Fruit fly (Drosophila melanogaster) whole organism, wandering third instar larva: ENCODE results near the gene Tim17b1.

Source experiments
- Abd-B ChIP-seq: fragments of >200 bp; optimal IDR thresholded peaks from 2 replicates; lab custom pipeline; 2017; ENCODE audit warnings: missing biosample characterization, missing genetic modification characterization
- CG32264 ChIP-seq: fragments of 200-800 bp; sonication (Bioruptor generic); optimal IDR thresholded peaks from 2 replicates; lab custom pipeline; 2016; ENCODE audit warnings: missing biosample characterization, missing genetic modification characterization
- CrebA ChIP-seq: fragments of 200-800 bp; sonication (Bioruptor generic); optimal IDR thresholded peaks from 2 replicates; lab custom pipeline; 2016; ENCODE audit warnings: missing biosample characterization, mild to moderate bottlenecking, missing genetic modification characterization, borderline replicate concordance
- Dfd ChIP-seq: fragments of >200 bp; optimal IDR thresholded peaks from 2 replicates; lab custom pipeline; 2017; ENCODE audit warnings: missing biosample characterization, missing genetic modification characterization
- Dif ChIP-seq: fragments of 200-275, 200-300 bp; sonication (Bioruptor generic); optimal IDR thresholded peaks from 2 replicates; lab custom pipeline; 2018; ENCODE audit warnings: missing biosample characterization, missing genetic modification characterization; ENCODE audit not compliant: partially characterized antibody
- GATAd ChIP-seq: sonication (Bioruptor generic); optimal IDR thresholded peaks from 2 replicates; lab custom pipeline; 2016; ENCODE audit warnings: missing biosample characterization, missing genetic modification characterization
- HLH106 ChIP-seq: fragments of 200-800 bp; optimal IDR thresholded peaks from 3 replicates; lab custom pipeline; 2019; ENCODE audit warnings: missing biosample characterization, mild to moderate bottlenecking, missing genetic modification characterization, moderate library complexity
- Hnf4 ChIP-seq: fragments of 200-800 bp; sonication (Bioruptor generic); optimal IDR thresholded peaks from 2 replicates; lab custom pipeline; 2016; ENCODE audit warnings: missing biosample characterization, mild to moderate bottlenecking, missing genetic modification characterization
- Hr78 ChIP-seq: fragments of >200 bp; optimal IDR thresholded peaks from 2 replicates; lab custom pipeline; 2017; ENCODE audit warnings: missing biosample characterization, missing genetic modification characterization
- Hr83 ChIP-seq: fragments of 200-300 bp; sonication (Bioruptor generic); optimal IDR thresholded peaks from 2 replicates; lab custom pipeline; 2016; ENCODE audit warnings: missing biosample characterization, mild to moderate bottlenecking, missing genetic modification characterization, moderate library complexity; ENCODE audit not compliant: poor library complexity, severe bottlenecking
- Jra ChIP-seq: sonication (Bioruptor generic); optimal IDR thresholded peaks from 2 replicates; lab custom pipeline; 2016; ENCODE audit warnings: missing biosample characterization, missing genetic modification characterization
- Mio ChIP-seq: sonication (Bioruptor generic); optimal IDR thresholded peaks from 2 replicates; lab custom pipeline; 2016; ENCODE audit warnings: missing biosample characterization, missing genetic modification characterization
- N ChIP-seq: fragments of >200 bp; optimal IDR thresholded peaks from 2 replicates; lab custom pipeline; 2018; ENCODE audit warnings: missing biosample characterization, missing external identifiers, missing genetic modification characterization
- OdsH ChIP-seq: fragments of 200-800 bp; sonication (Bioruptor generic); optimal IDR thresholded peaks from 2 replicates; lab custom pipeline; 2016; ENCODE audit warnings: missing biosample characterization, mild to moderate bottlenecking, missing genetic modification characterization
- Rel ChIP-seq, 2 experiments: fragments of 200-800 bp; sonication (Bioruptor generic) in 1 of 2; optimal IDR thresholded peaks; 2 replicates in 1 of 2; 3 replicates in 1 of 2; lab custom pipeline; 2016 to 2019; ENCODE audit warnings: mild to moderate bottlenecking in 2 of 2, missing biosample characterization in 2 of 2, missing genetic modification characterization in 2 of 2, moderate library complexity in 1 of 2
- Sp1 ChIP-seq: fragments of 200-800 bp; sonication (Bioruptor generic); optimal IDR thresholded peaks from 3 replicates; lab custom pipeline; 2019; ENCODE audit warnings: missing biosample characterization, mild to moderate bottlenecking, missing genetic modification characterization, moderate library complexity
- Vsx2 ChIP-seq: fragments of 200-300, 225-300 bp; sonication (Bioruptor generic); optimal IDR thresholded peaks from 2 replicates; lab custom pipeline; 2018; ENCODE audit warnings: missing biosample characterization, missing genetic modification characterization; ENCODE audit not compliant: partially characterized antibody
- br ChIP-seq: fragments of 200-800 bp; sonication (Bioruptor generic); optimal IDR thresholded peaks from 2 replicates; lab custom pipeline; 2016; ENCODE audit warnings: missing biosample characterization, missing genetic modification characterization
- brk ChIP-seq: fragments of 200-800 bp; sonication (Bioruptor generic); optimal IDR thresholded peaks from 2 replicates; lab custom pipeline; 2016; ENCODE audit warnings: missing biosample characterization, mild to moderate bottlenecking, missing genetic modification characterization
- dl ChIP-seq, 2 experiments: fragments of 175-275, 200-275 bp in 1 of 2; fragments of 200-275 bp in 1 of 2; sonication (Bioruptor generic); optimal IDR thresholded peaks; lab custom pipeline; 2018; ENCODE audit warnings: mild to moderate bottlenecking in 2 of 2, missing biosample characterization in 2 of 2, missing genetic modification characterization in 2 of 2, moderate library complexity in 2 of 2; ENCODE audit not compliant: partially characterized antibody in 2 of 2, insufficient read depth in 1 of 2
- dmrt93B ChIP-seq: fragments of 200-800 bp; sonication (Bioruptor generic); optimal IDR thresholded peaks from 2 replicates; lab custom pipeline; 2018; ENCODE audit warnings: missing biosample characterization, mild to moderate bottlenecking, missing genetic modification characterization
- dsf ChIP-seq: sonication (Bioruptor generic); optimal IDR thresholded peaks from 2 replicates; lab custom pipeline; 2016; ENCODE audit warnings: missing biosample characterization, missing genetic modification characterization, borderline replicate concordance
- ey ChIP-seq: fragments of 200-800 bp; sonication (Bioruptor generic); optimal IDR thresholded peaks from 2 replicates; lab custom pipeline; 2016; ENCODE audit warnings: missing biosample characterization, missing genetic modification characterization
- foxo ChIP-seq, 2 experiments: fragments of 200-800 bp; sonication (Bioruptor generic); optimal IDR thresholded peaks; 2 replicates in 1 of 2; 3 replicates in 1 of 2; lab custom pipeline; 2016 to 2017; ENCODE audit warnings: missing biosample characterization in 2 of 2, missing genetic modification characterization in 2 of 2
- fru ChIP-seq: fragments of 200-800 bp; sonication (Bioruptor generic); optimal IDR thresholded peaks from 3 replicates; lab custom pipeline; 2016; ENCODE audit warnings: missing biosample characterization, mild to moderate bottlenecking, missing genetic modification characterization
- h ChIP-seq: fragments of 200-800 bp; sonication (Bioruptor generic); optimal IDR thresholded peaks from 3 replicates; lab custom pipeline; 2016; ENCODE audit warnings: missing biosample characterization, mild to moderate bottlenecking, missing genetic modification characterization
- jim ChIP-seq: fragments of 175-275, 200-325 bp; sonication (Bioruptor generic); optimal IDR thresholded peaks from 2 replicates; lab custom pipeline; 2016; ENCODE audit warnings: missing biosample characterization, mild to moderate bottlenecking, missing genetic modification characterization
- lola ChIP-seq: fragments of >200 bp; optimal IDR thresholded peaks from 2 replicates; lab custom pipeline; 2017; ENCODE audit warnings: missing biosample characterization, missing genetic modification characterization
- psq ChIP-seq: fragments of 200-800 bp; sonication (Bioruptor generic); optimal IDR thresholded peaks from 3 replicates; lab custom pipeline; 2017; ENCODE audit warnings: missing biosample characterization, mild to moderate bottlenecking, missing genetic modification characterization, moderate library complexity
- rgr ChIP-seq: fragments of 200-800 bp; sonication (Bioruptor generic); optimal IDR thresholded peaks from 3 replicates; lab custom pipeline; 2016; ENCODE audit warnings: missing biosample characterization, mild to moderate bottlenecking, missing genetic modification characterization
- sage ChIP-seq: fragments of 200-800 bp; sonication (Bioruptor generic); optimal IDR thresholded peaks from 2 replicates; lab custom pipeline; 2016; ENCODE audit warnings: missing biosample characterization, mild to moderate bottlenecking, missing genetic modification characterization
- sv ChIP-seq: fragments of 200-800 bp; sonication (Bioruptor generic); optimal IDR thresholded peaks from 3 replicates; lab custom pipeline; 2016; ENCODE audit warnings: missing biosample characterization, missing genetic modification characterization
- tai ChIP-seq: sonication (Bioruptor generic); optimal IDR thresholded peaks from 2 replicates; lab custom pipeline; 2016; ENCODE audit warnings: missing biosample characterization, missing genetic modification characterization
- woc ChIP-seq: sonication (Bioruptor generic); optimal IDR thresholded peaks from 2 replicates; lab custom pipeline; 2016; ENCODE audit warnings: missing biosample characterization, mild to moderate bottlenecking, missing genetic modification characterization

Gene Tim17b1

DNA sequence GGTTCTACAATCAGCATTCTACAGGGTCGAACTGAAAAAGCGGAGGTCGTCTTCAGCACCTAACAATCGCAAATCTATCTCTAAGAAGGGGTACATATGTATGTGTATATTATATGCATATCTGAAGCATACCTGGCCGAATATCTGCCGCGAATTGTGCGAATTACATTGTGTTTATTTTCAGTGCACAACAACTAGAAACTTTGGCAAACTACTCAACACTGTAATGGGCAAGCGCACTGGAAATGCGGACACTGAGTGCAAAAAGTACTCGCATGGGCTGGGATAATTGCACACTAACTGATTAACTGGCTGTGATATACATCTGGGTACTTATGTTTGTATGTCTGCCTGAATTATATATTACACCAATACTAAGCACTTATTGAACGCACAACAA, 29.1 kb upstream of the Tim17b1 start:
- TF ChIP-seq h (GFP tag; lab: Kevin White, UChicago) (peak; percentile 28), br (GFP tag; lab: Kevin White, UChicago) (peak; percentile 16), fru (GFP tag; lab: Kevin White, UChicago) (peak; percentile 34), Hnf4 (peak; percentile 21), dsf (no peak), CrebA (GFP tag; lab: Kevin White, UChicago) (no peak), Rel (GFP tag; optimal IDR thresholded peaks at IDR 0.05; lab: Kevin White, UChicago) (no peak), Rel (tag; optimal IDR thresholded peaks at IDR 0.05; lab: Kevin White, UChicago) (no peak), foxo (GFP tag; optimal IDR thresholded peaks at IDR 0.05; lab: Kevin White, UChicago) (peak in 1 of 2 experiments; percentile 47), Mio (GFP tag; lab: Kevin White, UChicago) (no peak), rgr (peak; percentile 44)

DNA sequence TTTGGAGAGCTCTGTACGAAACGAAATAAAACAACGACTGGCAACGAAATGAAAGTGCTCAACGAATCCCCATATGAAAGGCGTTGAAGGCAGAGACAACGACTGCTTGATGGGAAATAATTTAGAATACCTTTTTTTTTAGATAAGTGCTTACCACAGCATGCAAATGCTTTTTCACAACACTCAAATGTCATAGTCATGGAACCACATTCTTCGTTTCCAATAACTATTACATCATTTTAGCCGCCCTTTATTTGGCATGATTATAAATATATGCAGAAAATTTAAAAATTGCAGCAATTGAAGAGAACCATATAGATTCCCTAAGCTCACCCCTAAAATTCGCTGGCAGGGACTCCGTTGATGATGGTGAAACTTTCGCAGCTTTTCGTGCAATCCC, 22.2 kb upstream of the Tim17b1 start, which contains the start of gene CG31538:
CG31538 (minus strand) TSS at position 101 of the 400 bp plus-strand sequence.
- no peak for TF ChIP-seq rgr
- no peak for TF ChIP-seq Jra (GFP tag; lab: Kevin White, UChicago)
- no peak for TF ChIP-seq Mio (GFP tag; lab: Kevin White, UChicago)
- no peak for TF ChIP-seq dl (GFP tag; optimal IDR thresholded peaks at IDR 0.05; lab: Kevin White, UChicago; ENCODE audit: insufficient read depth in 1 of 2, partially characterized antibody in 2 of 2)
- TF ChIP-seq ey (GFP tag; lab: Kevin White, UChicago) = no peak
- TF ChIP-seq GATAd (GFP tag; lab: Kevin White, UChicago) = no peak
- TF ChIP-seq h (GFP tag; lab: Kevin White, UChicago) = no peak
- TF ChIP-seq CG32264 (GFP tag; lab: Kevin White, UChicago) = no peak
- no peak for TF ChIP-seq Hnf4

DNA sequence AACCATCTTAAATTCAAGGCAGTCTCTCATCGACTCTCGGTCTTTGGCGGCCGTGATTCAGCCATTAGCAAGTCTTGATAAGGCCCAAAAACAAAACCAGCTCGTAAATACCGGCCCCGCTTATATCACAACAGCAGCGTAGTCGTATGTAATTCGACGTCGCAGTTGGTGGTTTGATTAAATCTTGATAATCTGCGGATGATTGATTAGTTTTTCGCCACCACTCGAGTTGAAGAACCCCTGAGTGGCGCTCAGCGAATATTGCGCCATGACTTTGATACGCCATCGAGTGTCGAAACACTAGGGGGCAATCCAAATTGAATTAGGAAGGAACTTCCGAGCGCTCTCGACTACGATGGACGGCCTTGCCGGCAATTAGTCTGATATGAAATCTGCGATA, 21.3 kb upstream of the Tim17b1 start:
- TF ChIP-seq N (GFP tag; lab: Kevin White, UChicago) (no peak), Abd-B (no peak), dl (GFP tag; optimal IDR thresholded peaks at IDR 0.05; lab: Kevin White, UChicago; ENCODE audit: insufficient read depth in 1 of 2, partially characterized antibody in 2 of 2) (no peak), Vsx2 (GFP tag; lab: Kevin White, UChicago) (no peak), h (GFP tag; lab: Kevin White, UChicago) (no peak), foxo (GFP tag; optimal IDR thresholded peaks at IDR 0.05; lab: Kevin White, UChicago) (no peak), HLH106 (tag; lab: Kevin White, UChicago) (no peak), dsf (no peak), sage (GFP tag; lab: Kevin White, UChicago) (no peak), CG32264 (GFP tag; lab: Kevin White, UChicago) (no peak), Dfd (no peak), dmrt93B (no peak)

DNA sequence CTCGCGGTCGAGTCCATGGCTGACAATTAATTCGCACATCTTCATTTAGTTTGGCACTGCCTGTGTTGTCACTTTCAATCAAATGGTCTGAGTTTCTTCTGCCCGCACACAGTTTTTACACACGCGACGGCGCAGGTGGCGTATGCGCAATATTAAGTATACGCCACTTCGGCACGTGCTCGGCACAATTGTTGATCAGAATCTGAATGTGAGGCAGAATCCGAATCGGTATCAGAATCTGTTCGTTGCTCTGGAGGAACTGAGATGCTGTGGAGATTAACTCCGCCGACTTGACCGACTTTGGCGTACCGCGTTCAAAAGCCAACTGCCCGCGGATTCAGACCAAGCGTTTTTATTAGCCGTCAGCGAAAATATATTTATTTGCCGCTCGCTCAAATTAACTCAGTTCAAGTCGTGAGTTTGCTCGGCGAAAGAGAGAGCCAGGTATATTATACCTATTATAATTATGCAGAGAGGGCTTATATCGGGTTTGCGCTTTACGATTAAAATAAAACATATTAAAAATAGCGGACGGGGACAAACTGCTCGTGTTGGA, 20.3 kb upstream of the Tim17b1 start:
- no peak for TF ChIP-seq Jra (GFP tag; lab: Kevin White, UChicago)
- peak; percentile 22 for TF ChIP-seq h (GFP tag; lab: Kevin White, UChicago)
- no peak for TF ChIP-seq CrebA (GFP tag; lab: Kevin White, UChicago)
- TF ChIP-seq fru (GFP tag; lab: Kevin White, UChicago) = no peak

DNA sequence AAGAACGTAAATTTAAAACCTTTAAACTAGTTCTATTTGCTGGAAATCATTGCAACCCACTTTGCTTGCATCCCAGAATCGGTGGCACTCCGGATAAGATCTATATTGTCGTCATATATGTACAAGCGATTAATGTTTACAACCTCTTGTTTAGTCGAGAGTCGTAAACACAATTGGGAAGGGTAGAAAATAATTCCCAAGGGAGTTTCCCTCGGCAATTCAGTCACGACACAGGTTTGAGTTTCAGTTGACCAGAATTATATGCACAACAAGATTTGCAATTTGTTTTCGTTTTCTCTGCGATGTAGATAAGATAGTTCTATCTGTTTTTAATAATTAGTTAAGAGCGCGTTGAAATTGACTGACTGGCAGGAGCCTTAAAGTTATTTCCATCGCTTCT, 19.6 kb upstream of the Tim17b1 start:
- TF ChIP-seq woc (GFP tag; lab: Kevin White, UChicago) (no peak), HLH106 (tag; lab: Kevin White, UChicago) (no peak), Rel (GFP tag; optimal IDR thresholded peaks at IDR 0.05; lab: Kevin White, UChicago) (no peak), Rel (tag; optimal IDR thresholded peaks at IDR 0.05; lab: Kevin White, UChicago) (peak; percentile 66), dl (GFP tag; optimal IDR thresholded peaks at IDR 0.05; lab: Kevin White, UChicago; ENCODE audit: insufficient read depth in 1 of 2, partially characterized antibody in 2 of 2) (no peak), fru (GFP tag; lab: Kevin White, UChicago) (no peak), rgr (no peak), N (GFP tag; lab: Kevin White, UChicago) (no peak)

DNA sequence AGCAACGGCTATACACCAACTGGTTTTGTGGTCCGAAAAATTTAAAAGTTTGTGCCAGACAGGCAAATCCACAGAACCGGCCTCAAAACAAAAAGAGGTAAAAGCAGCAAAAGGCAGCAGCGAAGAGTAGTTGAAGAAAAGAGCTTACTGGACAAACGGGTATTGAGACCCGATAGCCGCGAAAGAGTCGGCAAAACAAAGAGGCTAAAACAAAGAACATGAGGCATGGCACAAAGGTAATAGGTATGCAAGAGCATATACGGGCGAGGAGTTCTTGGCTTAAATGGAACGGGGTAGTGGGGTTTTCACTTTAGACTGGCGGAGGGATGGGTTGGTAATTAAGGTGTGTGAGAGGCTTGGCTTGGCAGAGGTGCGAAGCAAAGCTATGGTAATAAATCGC, 18.9 kb upstream of the Tim17b1 start:
- TF ChIP-seq lola (GFP tag; lab: Kevin White, UChicago) (no peak), brk (no peak), sage (GFP tag; lab: Kevin White, UChicago) (peak; percentile 53), N (GFP tag; lab: Kevin White, UChicago) (no peak), Hr78 (GFP tag; lab: Kevin White, UChicago) (no peak), Dif (peak; percentile 80), OdsH (GFP tag; lab: Kevin White, UChicago) (peak; percentile 29), tai (no peak), sv (GFP tag; lab: Kevin White, UChicago) (no peak), rgr (peak; percentile 37), foxo (GFP tag; optimal IDR thresholded peaks at IDR 0.05; lab: Kevin White, UChicago) (peak in 1 of 2 experiments; percentile 56), dmrt93B (no peak), Hr83 (GFP tag; lab: Kevin White, UChicago) (peak; percentile 2), jim (no peak), ey (GFP tag; lab: Kevin White, UChicago) (peak; percentile 53), psq (GFP tag; lab: Kevin White, UChicago) (peak; percentile 98), Jra (GFP tag; lab: Kevin White, UChicago) (no peak), CG32264 (GFP tag; lab: Kevin White, UChicago) (no peak), Sp1 (GFP tag; lab: Kevin White, UChicago) (peak; percentile 38), fru (GFP tag; lab: Kevin White, UChicago) (peak; percentile 47), Mio (GFP tag; lab: Kevin White, UChicago) (peak; percentile 1), woc (GFP tag; lab: Kevin White, UChicago) (peak; percentile 74)
